Worm (Caenorhabditis elegans): ENCODE measurements around the gene R10E11.6.

DNA sequence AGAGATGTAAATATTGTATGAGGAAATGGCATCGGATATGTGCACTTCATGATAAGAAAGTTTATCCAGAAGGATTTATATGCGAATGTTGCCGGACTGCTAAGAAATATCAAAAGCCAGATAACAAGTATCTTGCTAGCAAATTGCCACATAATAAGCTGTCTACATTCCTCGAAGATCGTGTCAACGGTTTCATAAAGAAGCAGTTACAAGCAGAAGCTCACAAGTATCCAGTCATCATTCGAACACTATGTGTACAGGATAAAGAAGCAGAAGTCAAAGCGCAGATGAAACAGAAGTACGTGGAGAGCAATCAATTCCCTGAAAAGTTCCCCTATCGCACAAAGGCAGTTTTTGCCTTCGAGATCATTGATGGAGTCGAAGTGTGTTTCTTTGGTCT, 12.2 kb upstream of the R10E11.6 start:
- no peak for TF ChIP-seq unc-130 (tag; optimal IDR thresholded peaks at IDR 0.05)
- no peak for TF ChIP-seq swsn-7 (tag; optimal IDR thresholded peaks at IDR 0.05)
- no peak for TF ChIP-seq snu-23 (GFP tag; optimal IDR thresholded peaks at IDR 0.05)
- TF ChIP-seq nhr-12 (tag; optimal IDR thresholded peaks at IDR 0.05), result no peak
- TF ChIP-seq unc-62 (GFP tag; optimal IDR thresholded peaks at IDR 0.05), result no peak
- TF ChIP-seq pax-3 (tag; optimal IDR thresholded peaks at IDR 0.05), result no peak
